Worm (Caenorhabditis elegans): Measurements from ENCODE around the gene nhr-235.
"Not testable (repeated sequence)": the region's sequence is repeated elsewhere in the genome, so short reads cannot be mapped to it uniquely, and the experiment has no call there.

nhr-235 gene

DNA sequence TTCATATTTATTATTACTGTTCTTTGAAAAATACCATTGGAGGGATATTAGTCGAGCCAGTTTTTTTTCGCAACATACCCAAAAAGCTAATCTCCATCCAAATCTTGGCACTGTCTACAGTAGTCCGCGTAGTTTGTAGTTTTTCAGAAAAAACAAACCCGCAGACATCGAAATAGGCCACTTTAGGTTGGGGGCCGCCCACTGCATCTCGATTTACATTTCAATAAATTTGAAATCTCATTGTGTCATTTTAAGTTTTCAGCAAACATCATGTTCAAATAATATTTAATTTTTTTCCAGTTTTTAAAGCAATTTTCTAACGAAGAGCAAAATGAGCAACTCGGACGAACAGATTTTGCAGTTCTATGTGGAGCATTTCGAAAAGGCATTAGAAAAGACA lies at the start of gene nhr-235:
Gene nhr-235 (plus strand): TSS at position 301 of the 400 bp plus-strand sequence.
- TF ChIP-seq unc-62 (GFP tag; optimal IDR thresholded peaks at IDR 0.05) = no peak

DNA sequence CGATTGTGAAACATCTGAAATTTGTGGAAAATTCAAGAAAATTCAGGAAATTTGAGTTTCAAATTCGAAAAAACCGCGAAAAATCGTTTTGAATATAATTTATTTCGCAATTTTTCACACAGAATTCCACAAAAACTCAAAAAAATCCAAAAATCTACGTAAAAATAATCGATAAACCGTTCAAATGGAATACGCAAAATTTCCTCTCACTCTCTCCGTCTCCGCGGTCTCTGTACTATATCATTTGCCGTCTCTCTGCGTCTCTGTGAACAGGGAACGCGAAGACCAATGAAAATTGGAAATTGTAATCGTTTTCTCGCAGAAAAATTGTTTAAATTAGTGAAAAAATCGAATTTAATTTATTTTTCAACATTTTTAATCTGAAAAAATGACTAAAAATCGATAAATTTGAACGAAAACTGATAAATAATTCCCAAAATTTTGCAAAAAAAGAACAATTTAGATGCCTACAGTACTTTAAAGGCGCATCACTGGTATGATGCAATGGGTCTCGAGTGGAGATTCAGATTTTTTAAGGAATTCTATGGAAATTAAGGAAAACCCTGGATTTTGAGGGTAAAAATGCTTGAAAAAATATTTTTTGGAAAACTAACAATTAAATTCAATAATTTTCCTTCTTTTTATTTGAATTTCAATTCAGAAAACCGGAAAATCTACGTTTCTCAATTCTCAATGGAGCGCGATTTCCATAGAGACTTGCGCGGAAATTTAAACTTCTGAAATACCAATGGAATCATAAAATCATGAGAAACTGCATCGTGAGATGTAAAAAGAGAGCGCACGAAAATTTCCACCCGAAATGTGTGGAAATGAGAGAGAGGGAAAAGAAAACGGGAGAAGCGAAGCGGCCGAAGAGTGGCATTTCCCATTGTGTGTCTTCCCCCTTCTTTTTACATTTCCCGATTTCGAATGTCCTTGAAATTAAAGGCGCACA lies 36.5 kb upstream of the nhr-235 start, which contains the start of the genes ceh-100 and lips-15:
Gene ceh-100 (minus strand): TSS at position 14 of the 955 bp plus-strand sequence.
Gene lips-15 (plus strand): TSS at position 720 of the 955 bp plus-strand sequence.
- no peak for TF ChIP-seq unc-62 (GFP tag; optimal IDR thresholded peaks at IDR 0.05)

DNA sequence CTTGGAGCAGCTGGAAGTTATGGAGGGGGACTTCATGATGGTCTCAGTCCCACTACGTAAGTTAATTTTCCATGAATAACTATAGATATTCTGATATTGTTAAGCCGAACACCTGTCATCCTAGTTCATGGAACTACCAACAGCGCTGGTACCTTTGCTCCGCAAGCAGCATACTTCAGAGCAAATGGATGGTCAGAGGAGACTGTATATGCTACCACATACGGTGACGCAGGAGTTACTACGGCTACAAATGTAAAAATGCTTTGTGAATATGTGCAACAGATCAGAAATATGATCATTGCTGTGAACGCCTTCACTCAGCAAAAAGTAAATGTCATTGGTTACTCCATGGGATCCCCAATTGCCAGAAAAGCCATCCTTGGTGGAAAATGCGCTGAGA lies 34.4 kb upstream of the nhr-235 start:
- TF ChIP-seq unc-62 (GFP tag; optimal IDR thresholded peaks at IDR 0.05) = no peak

DNA sequence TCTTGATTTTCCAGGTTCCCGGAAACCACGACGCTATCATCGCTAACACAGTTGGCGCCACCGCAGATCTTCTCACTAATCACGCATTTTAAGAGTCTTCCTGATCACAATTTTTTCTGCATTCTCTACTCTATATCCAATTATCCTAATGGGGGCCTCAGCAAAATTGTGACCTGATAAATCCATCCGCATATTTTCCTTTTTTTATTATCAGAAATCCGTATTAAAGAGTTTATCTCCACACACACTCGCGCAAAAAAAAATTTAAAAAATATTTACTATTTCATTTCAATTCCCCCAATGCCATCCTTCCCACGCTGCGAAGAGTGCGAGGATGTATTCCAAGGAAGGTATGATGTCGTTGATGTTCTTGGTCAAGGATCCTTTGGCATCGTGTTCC lies 33.6 kb upstream of the nhr-235 start, which contains the start of gene Y38E10A.8:
Gene Y38E10A.8 (plus strand): TSS at position 301 of the 400 bp plus-strand sequence.
- TF ChIP-seq unc-62 (GFP tag; optimal IDR thresholded peaks at IDR 0.05) = no peak

DNA sequence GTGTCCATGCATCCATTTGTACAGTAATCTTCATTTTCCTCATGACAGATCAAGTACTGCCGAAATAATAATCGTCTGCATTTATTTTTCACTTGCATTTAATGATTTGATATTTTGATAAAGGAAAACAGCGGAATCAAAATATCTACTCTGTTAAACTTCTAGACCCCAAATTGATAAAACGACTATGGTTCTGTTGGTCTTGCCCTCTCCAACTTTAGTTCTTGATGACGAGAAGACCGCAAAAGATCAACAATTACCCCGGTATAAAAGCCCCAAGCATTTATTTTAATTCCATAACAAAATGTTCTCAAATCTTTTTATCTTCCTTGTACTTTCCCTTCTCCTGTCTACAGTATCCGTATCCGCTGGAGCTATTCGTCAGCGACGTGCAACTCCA lies 31.8 kb upstream of the nhr-235 start, which contains the start of gene Y38E10A.9:
Gene Y38E10A.9 (plus strand): TSS at position 301 of the 400 bp plus-strand sequence.
- TF ChIP-seq unc-62 (GFP tag; optimal IDR thresholded peaks at IDR 0.05) = no peak

DNA sequence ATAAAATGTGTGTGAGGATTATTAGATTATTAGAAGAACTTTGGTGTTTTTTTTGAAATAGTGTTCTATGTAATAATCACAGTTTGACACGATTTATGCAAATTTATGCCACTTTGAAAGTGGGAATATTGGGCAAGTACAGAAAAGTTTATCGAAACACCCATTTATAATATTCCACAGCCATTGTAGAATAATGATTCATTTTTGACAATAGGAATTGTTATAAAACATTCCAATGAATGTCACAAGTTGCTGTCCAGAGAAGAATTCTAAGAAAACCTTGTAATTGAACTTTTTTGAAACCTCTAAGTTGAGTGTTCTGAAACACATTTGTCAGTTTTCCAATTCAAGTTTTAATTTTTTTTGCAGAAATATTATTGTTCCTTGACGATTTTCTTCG lies 28.3 kb upstream of the nhr-235 start, which contains the start of gene nspe-4:
Gene nspe-4 (plus strand): TSS at position 301 of the 400 bp plus-strand sequence.
- TF ChIP-seq unc-62 (GFP tag; optimal IDR thresholded peaks at IDR 0.05) = no peak

DNA sequence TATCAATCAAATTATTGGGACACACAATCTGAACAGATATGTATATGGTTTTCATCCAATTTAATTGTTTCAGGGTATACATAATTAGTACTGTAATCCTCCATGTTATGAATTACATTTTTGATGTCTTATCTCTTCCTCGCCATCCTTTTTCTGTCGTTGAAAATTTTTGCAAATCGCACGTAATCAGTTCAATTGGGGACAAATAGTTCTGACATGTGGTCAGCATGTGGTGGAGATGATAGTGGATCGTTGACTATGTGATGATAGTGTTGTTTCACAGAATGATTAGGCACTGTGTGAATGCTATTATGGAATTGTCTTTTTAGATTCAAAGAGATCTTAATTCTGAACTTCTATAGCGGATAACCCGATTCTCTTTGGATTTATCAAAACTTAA lies 25.1 kb upstream of the nhr-235 start:
- TF ChIP-seq unc-62 (GFP tag; optimal IDR thresholded peaks at IDR 0.05) = no peak

DNA sequence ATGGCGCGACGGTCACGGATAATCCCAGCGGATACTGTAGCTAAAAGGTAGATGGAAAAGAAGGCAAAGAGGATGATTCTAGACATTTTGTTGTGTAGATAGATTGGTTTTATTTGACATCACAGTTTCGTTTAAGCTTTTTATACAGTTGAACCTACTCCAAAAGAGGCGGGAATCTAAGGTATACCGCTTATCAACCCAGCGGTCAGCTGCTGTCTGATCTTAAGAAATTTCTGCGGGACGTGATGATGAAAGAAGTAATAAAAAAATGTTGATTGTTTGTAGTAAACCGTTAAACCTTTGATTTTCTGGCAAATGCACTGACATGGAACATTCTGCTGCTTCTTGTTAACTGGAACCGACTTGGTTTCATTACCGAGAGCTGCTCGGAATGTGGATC lies 24.4 kb upstream of the nhr-235 start, which contains the start of gene nspe-6:
Gene nspe-6 (minus strand): TSS at position 101 of the 400 bp plus-strand sequence.
- no peak for TF ChIP-seq unc-62 (GFP tag; optimal IDR thresholded peaks at IDR 0.05)

DNA sequence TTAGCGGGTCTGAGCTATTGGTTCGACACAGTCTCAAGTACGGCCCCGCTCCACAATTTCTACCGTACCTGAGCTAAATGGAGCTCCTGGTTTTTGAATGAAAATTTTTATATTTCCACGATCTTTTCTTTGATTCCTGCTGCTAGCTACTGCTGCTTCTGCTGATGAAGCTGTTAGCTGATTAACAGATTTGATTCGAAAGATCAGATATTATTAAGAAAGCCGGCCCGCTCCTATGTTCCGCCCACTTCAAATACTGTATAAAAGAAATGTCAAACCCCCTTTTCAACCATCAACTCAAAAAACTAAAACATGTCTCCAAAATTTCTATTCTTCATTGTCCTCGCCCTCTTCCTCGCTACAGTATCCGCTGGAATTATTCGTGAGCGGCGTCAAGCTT lies 22.9 kb upstream of the nhr-235 start, which contains the start of gene nspe-3:
Gene nspe-3 (plus strand): TSS at position 301 of the 400 bp plus-strand sequence.
- no peak for TF ChIP-seq unc-62 (GFP tag; optimal IDR thresholded peaks at IDR 0.05)

DNA sequence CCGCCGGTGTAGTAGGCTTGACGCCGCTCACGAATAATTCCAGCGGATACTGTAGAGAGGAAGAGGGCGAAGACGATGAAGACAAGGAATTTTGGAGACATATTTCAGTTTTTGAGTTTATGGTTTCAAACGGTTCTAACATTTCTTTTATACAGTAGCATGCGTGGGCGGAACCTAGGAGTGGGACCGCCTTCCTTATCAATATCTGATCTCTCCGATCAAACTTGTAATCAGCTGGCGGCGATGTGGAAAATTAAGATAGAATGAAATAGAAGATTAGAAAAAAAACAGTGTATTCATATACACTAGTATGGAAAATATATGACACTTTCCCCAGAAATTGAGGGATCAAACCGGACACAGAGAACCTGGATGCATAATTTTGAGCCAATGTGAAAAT lies 21.2 kb upstream of the nhr-235 start, which contains the start of gene nspe-2:
Gene nspe-2 (minus strand): TSS at position 101 of the 400 bp plus-strand sequence.
- TF ChIP-seq unc-62 (GFP tag; optimal IDR thresholded peaks at IDR 0.05) = no peak

DNA sequence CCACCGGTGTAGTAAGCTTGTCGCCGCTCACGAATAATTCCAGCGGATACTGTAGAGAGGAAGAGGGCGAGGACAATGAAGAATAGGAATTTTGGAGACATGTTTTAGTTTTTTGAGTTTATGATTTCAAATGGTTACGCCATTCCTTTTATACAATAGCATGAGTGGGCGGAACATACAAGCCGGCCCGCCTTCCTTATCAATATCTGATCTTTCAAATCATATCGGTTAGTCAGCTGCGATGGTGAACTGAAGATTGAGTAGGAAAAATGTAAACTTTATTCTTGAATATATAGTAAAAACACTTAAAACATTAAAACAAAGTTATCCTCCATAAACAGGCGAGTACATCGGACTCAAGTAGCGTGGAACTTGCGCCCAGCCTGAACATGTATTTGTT lies 19.7 kb upstream of the nhr-235 start, which contains the start of gene nspe-1:
Gene nspe-1 (minus strand): TSS at position 101 of the 400 bp plus-strand sequence.
- TF ChIP-seq unc-62 (GFP tag; optimal IDR thresholded peaks at IDR 0.05) = no peak

DNA sequence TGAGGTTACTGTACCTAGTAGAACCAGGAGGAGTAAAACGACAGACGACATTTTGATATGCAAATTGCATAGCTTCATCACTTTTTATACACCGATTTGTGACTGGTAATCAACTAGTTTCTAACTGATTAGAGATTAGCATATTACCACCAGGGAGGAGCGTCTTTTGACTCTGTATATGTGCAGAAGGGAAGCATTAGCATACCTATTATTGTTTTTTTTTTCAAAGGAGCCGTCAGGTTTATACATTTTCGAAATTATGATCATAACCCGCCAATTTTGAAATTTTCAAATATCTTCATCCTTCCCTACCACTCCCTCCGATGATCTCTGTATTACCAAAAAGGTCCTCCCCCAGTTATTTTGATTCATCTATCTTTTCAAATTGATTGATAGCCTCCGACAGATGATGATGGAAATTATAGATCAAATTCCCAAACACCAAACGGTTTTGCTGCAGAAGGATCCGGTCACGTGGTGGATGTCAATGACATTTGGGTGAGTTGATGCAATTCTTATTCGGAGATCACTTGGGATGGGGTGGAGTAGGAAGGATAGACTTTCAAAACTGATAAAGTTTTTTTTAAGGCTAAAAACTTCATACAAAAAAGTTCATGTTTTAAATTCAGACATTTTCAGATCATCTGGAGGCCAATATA lies 18.4 kb upstream of the nhr-235 start, which contains the start of gene nspe-8:
Gene nspe-8 (minus strand): TSS at position 51 of the 659 bp plus-strand sequence.
- no peak for TF ChIP-seq unc-62 (GFP tag; optimal IDR thresholded peaks at IDR 0.05)

DNA sequence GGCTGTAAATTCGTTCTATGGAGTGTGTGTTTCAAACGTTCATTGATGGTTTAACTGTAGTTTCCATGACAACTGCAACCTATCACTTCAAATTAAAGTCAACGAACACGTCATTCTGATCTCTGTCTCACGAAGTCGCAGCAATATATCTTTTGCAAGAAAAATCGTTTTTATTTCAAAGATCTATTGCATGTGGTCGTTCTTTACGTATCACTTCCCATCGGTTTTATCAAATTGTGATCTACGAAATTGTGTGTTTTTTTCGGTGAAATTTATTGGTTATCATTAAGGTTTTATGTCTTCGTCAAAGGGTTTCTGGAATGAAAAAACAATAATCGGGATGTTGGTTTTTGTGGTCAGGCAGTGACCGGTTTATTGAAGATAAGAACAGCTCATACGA lies 17.6 kb upstream of the nhr-235 start:
- no peak for TF ChIP-seq unc-62 (GFP tag; optimal IDR thresholded peaks at IDR 0.05)

DNA sequence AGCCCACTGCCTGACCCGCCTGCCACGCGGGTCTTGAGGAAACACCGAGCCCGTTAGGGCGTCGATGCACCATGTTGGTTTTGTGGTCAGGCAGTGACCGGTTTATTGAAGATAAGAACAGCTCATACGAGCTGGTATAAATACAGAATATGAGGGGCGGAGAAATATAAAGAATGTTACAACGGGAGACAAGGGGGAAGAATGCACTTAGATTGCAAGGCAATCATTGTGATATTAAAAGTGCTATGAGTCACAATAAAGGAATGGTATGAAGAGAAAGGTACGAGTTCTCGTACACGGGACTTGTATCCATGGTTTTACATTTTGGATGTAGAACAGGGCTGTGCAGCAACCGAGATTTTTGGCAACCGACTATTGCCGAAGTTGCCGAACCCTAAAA lies 16.0 kb upstream of the nhr-235 start, which contains the start of gene Y38E10A.14:
Gene Y38E10A.14 (minus strand): TSS at position 101 of the 400 bp plus-strand sequence.
- TF ChIP-seq unc-62 (GFP tag; optimal IDR thresholded peaks at IDR 0.05) = not testable (repeated sequence)

DNA sequence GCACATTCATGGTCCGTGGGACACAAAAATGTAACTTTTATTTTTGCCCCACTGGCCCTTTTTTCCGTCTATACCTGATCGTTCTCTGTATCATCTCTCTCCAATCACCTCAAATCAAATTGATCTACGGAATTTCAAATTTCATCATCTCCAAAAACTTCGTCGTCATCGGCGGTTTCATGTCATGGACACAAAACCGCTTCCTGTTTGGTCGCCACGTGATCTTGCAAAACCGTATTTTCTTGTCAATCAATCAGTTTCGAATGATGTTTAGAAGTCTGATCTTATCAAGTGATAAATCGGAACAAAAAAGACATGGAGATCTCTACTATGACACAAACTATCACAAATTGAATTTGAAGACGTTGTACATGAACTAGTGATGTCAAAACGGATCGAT lies 14.8 kb upstream of the nhr-235 start:
- TF ChIP-seq unc-62 (GFP tag; optimal IDR thresholded peaks at IDR 0.05) = no peak
